Worm (Caenorhabditis elegans): ENCODE measurements around the gene ins-9.

The ins-9 gene

DNA sequence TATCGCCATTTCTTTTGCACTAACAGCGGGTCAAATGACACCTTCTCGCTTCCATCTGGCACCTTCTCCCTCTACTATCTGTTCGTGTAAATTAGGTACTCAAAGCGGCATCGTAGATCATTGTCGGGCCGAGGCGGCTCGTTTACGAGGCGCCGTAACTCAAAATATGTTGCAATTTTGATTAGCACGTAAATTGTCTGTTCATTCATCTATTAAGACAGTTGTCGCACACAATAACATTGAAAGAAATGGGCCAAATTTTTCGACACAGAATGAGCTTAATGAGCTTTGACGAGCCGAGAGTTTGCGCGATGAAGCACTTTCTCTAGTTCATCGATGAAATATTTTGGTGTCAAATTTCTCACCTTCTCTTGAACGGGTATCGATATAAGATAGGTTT lies 36.5 kb upstream of the ins-9 start:
- no peak for TF ChIP-seq pha-4 (tag; optimal IDR thresholded peaks at IDR 0.05)
- TF ChIP-seq sea-2 (GFP tag; IDR thresholded peaks at IDR 0.05), result no peak
- TF ChIP-seq ceh-79 (tag; optimal IDR thresholded peaks at IDR 0.05), result no peak
- no peak for TF ChIP-seq lsy-27 (tag; optimal IDR thresholded peaks at IDR 0.05; ENCODE audit: borderline replicate concordance, insufficient read depth)
- no peak for TF ChIP-seq T26A5.8 (tag; optimal IDR thresholded peaks at IDR 0.05)
- no peak for TF ChIP-seq F57C9.4 (tag; optimal IDR thresholded peaks at IDR 0.05)
- TF ChIP-seq ceh-40 (GFP tag; IDR thresholded peaks at IDR 0.05), result no peak
- no peak for TF ChIP-seq lin-40 (tag; optimal IDR thresholded peaks at IDR 0.05)
- no peak for TF ChIP-seq ztf-18 (tag; optimal IDR thresholded peaks at IDR 0.05)
- TF ChIP-seq nhr-179 (tag; optimal IDR thresholded peaks at IDR 0.05), result no peak
- TF ChIP-seq ceh-91 (GFP tag; IDR thresholded peaks at IDR 0.05), result no peak
- no peak for TF ChIP-seq nhr-120 (GFP tag; IDR thresholded peaks at IDR 0.05)
- no peak for TF ChIP-seq Y67H2A.10 (GFP tag; conservative IDR thresholded peaks at IDR 0.05)
- TF ChIP-seq nfyb-1 (GFP tag; IDR thresholded peaks at IDR 0.05), result no peak
- no peak for TF ChIP-seq F55B11.4 (tag; optimal IDR thresholded peaks at IDR 0.05; ENCODE audit: borderline replicate concordance, insufficient read depth)

DNA sequence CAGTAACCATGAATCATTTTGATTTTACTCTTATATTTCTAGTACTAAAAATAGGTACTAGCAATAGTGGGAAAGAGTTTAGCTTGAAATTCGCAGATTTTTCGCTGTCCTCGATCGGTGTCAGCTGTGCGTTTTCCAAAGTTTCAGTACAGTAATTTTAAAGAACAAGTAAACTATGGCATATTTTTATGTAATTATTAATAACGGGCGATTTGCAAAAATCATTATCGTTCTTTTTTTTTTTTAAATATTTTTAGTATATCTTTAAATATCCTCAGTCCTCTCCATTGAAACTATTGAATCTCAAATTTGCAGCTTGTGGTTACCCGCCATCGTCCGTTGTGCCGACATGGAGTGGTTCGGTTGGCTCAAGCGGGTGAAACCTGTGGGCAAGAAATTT lies 26.3 kb upstream of the ins-9 start, which contains the start of gene C13E3.1:
TSS of gene C13E3.1 (plus strand) at position 301 of the 400 bp plus-strand sequence.
- no peak for TF ChIP-seq ztf-25 (GFP tag; IDR thresholded peaks at IDR 0.05)
- no peak for TF ChIP-seq ztf-26 (tag; optimal IDR thresholded peaks at IDR 0.05)
- no peak for TF ChIP-seq C17E4.6 (GFP tag; IDR thresholded peaks at IDR 0.05)

ce11 chrX:8891393-8891953 lies 25.0 kb upstream of the ins-9 start:
- TF ChIP-seq egl-18 (GFP tag; IDR thresholded peaks at IDR 0.05), result no peak
- no peak for TF ChIP-seq ztf-25 (GFP tag; IDR thresholded peaks at IDR 0.05)
- TF ChIP-seq die-1 (tag; optimal IDR thresholded peaks at IDR 0.05), result no peak
- TF ChIP-seq snpc-1.3 (tag; optimal IDR thresholded peaks at IDR 0.05; ENCODE audit: insufficient read depth), result no peak
- no peak for TF ChIP-seq Y95B8A.8 (GFP tag; IDR thresholded peaks at IDR 0.05)
- TF ChIP-seq pha-4 (tag; optimal IDR thresholded peaks at IDR 0.05), result no peak
- TF ChIP-seq Y79H2A.3 (GFP tag; conservative IDR thresholded peaks at IDR 0.05), result no peak
- no peak for TF ChIP-seq nhr-179 (tag; optimal IDR thresholded peaks at IDR 0.05)
- TF ChIP-seq C17E4.6 (GFP tag; IDR thresholded peaks at IDR 0.05), result no peak
- no peak for TF ChIP-seq attf-6 (GFP tag; IDR thresholded peaks at IDR 0.05)
- no peak for TF ChIP-seq cebp-1 (GFP tag; IDR thresholded peaks at IDR 0.05)
- TF ChIP-seq cebp-1 (tag; optimal IDR thresholded peaks at IDR 0.05), result no peak
- no peak for TF ChIP-seq atf-7 (tag; optimal IDR thresholded peaks at IDR 0.05)
- TF ChIP-seq somi-1 (GFP tag; optimal IDR thresholded peaks at IDR 0.05), result no peak

- TF ChIP-seq nhr-90 (tag; optimal IDR thresholded peaks at IDR 0.05) (no peak), atf-7 (tag; optimal IDR thresholded peaks at IDR 0.05) (no peak)
Observed at ce11 chrX:8890251-8890755, 23.8 kb upstream of the ins-9 start.

- TF ChIP-seq hsf-1 (GFP tag; IDR thresholded peaks at IDR 0.05) (no peak), cebp-2 (GFP tag; IDR thresholded peaks at IDR 0.05) (no peak), him-1 (tag; optimal IDR thresholded peaks at IDR 0.05) (no peak), cebp-1 (GFP tag; IDR thresholded peaks at IDR 0.05) (no peak), cebp-1 (tag; optimal IDR thresholded peaks at IDR 0.05) (no peak), F52B5.7 (tag; optimal IDR thresholded peaks at IDR 0.05) (no peak), ceh-91 (GFP tag; IDR thresholded peaks at IDR 0.05) (no peak), nhr-90 (tag; optimal IDR thresholded peaks at IDR 0.05) (no peak)
Observed at ce11 chrX:8888835-8889234, 22.4 kb upstream of the ins-9 start.
